Fruit fly (Drosophila melanogaster) whole organism, embryonic: ENCODE data around the gene UQCR-6.4L.

ENCODE experiments used
- Atf-2 ChIP-seq: fragments of 200-800 bp; sonication (Bioruptor generic); optimal IDR thresholded peaks from 2 replicates; lab custom pipeline; 2016; ENCODE audit warnings: missing biosample characterization, missing genetic modification characterization
- Bdp1 ChIP-seq: fragments of 200-800 bp; sonication (Bioruptor generic); optimal IDR thresholded peaks from 3 replicates; lab custom pipeline; 2016; ENCODE audit warnings: missing biosample characterization, missing genetic modification characterization
- Bgb ChIP-seq: fragments of 200-800 bp; sonication (Bioruptor generic); IDR thresholded peaks from 2 replicates; pipeline ENCODE4 v1.3.6; 2022; ENCODE audit warnings: missing biosample characterization, missing genetic modification characterization; ENCODE audit not compliant: partially characterized antibody
- CG11695 ChIP-seq: fragments of 200-800 bp; sonication (Bioruptor generic); IDR thresholded peaks from 3 replicates; pipeline ENCODE4 v1.3.6; 2022; ENCODE audit warnings: missing biosample characterization, missing genetic modification characterization
- CG15514 ChIP-seq: fragments of 200-800 bp; sonication (Bioruptor generic); optimal IDR thresholded peaks from 3 replicates; lab custom pipeline; 2017; ENCODE audit warnings: missing biosample characterization, missing genetic modification characterization, mild to moderate bottlenecking, moderate library complexity, missing genetic modification reagents
- CG15601 ChIP-seq: fragments of 200-800 bp; sonication (Bioruptor generic); optimal IDR thresholded peaks from 3 replicates; lab custom pipeline; 2019; ENCODE audit warnings: missing biosample characterization, mild to moderate bottlenecking, missing genetic modification characterization, moderate library complexity
- CG1647 ChIP-seq: fragments of 200-800 bp; sonication (Bioruptor generic); optimal IDR thresholded peaks from 3 replicates; lab custom pipeline; 2016; ENCODE audit warnings: missing biosample characterization, missing genetic modification characterization
- CG16813 ChIP-seq: fragments of 200-800 bp; sonication (Bioruptor generic); IDR thresholded peaks from 3 replicates; pipeline ENCODE4 v1.3.6; 2022; ENCODE audit warnings: missing biosample characterization, missing genetic modification characterization; ENCODE audit not compliant: partially characterized antibody
- CG17359 ChIP-seq: fragments of 200-800 bp; sonication (Bioruptor generic); optimal IDR thresholded peaks from 3 replicates; lab custom pipeline; 2018; ENCODE audit warnings: missing biosample characterization, mild to moderate bottlenecking, missing genetic modification characterization, moderate library complexity
- CG2116 ChIP-seq: fragments of 200-800 bp; sonication (Bioruptor generic); optimal IDR thresholded peaks from 3 replicates; lab custom pipeline; 2018; ENCODE audit warnings: missing biosample characterization, mild to moderate bottlenecking, missing genetic modification characterization
- CG30020 ChIP-seq: fragments of 200-800 bp; optimal IDR thresholded peaks from 2 replicates; lab custom pipeline; 2019; ENCODE audit warnings: missing biosample characterization, mild to moderate bottlenecking, missing genetic modification characterization, moderate library complexity
- CG3163 ChIP-seq: fragments of 200-800 bp; sonication (Bioruptor generic); optimal IDR thresholded peaks from 3 replicates; lab custom pipeline; 2016; ENCODE audit warnings: missing biosample characterization, missing genetic modification characterization
- CG32532 ChIP-seq: fragments of 200-800 bp; sonication (Bioruptor generic); IDR thresholded peaks from 2 replicates; pipeline ENCODE4 v1.3.6; 2022; ENCODE audit warnings: missing biosample characterization, missing genetic modification characterization
- CG34376 ChIP-seq: fragments of 200-800 bp; sonication (Bioruptor generic); optimal IDR thresholded peaks from 2 replicates; lab custom pipeline; 2018; ENCODE audit warnings: missing biosample characterization, mild to moderate bottlenecking, missing genetic modification characterization
- CG4617 ChIP-seq: fragments of 200-800 bp; sonication (Bioruptor generic); optimal IDR thresholded peaks from 3 replicates; lab custom pipeline; 2016; ENCODE audit warnings: missing biosample characterization, missing genetic modification characterization, borderline replicate concordance
- CG6272 ChIP-seq: fragments of 200-800 bp; sonication (Bioruptor generic); IDR thresholded peaks from 2 replicates; pipeline ENCODE4 v1.3.6; 2022; ENCODE audit warnings: missing biosample characterization, missing genetic modification characterization
- CG6791 ChIP-seq: fragments of 200-800 bp; sonication (Bioruptor generic); IDR thresholded peaks from 3 replicates; pipeline ENCODE4 v1.3.6; 2022; ENCODE audit warnings: missing biosample characterization, missing genetic modification characterization; ENCODE audit not compliant: partially characterized antibody
- CG8089 ChIP-seq: fragments of 200-800 bp; sonication (Bioruptor generic); optimal IDR thresholded peaks from 3 replicates; lab custom pipeline; 2016; ENCODE audit warnings: missing biosample characterization, missing genetic modification characterization
- CG8478 ChIP-seq: fragments of >200 bp; optimal IDR thresholded peaks from 2 replicates; lab custom pipeline; 2018
- CG9727 ChIP-seq: fragments of 200-800 bp; sonication (Bioruptor generic); optimal IDR thresholded peaks from 3 replicates; lab custom pipeline; 2017; ENCODE audit warnings: missing biosample characterization, mild to moderate bottlenecking, missing genetic modification characterization
- Dip2 ChIP-seq: fragments of 200-800 bp; sonication (Bioruptor generic); IDR thresholded peaks from 2 replicates; pipeline ENCODE4 v1.3.6; 2022; ENCODE audit warnings: missing biosample characterization, missing genetic modification characterization
- Elba2 ChIP-seq: fragments of 200-800 bp; sonication (Bioruptor generic); optimal IDR thresholded peaks from 3 replicates; lab custom pipeline; 2016; ENCODE audit warnings: missing biosample characterization, missing genetic modification characterization
- Ets65A ChIP-seq: fragments of 200-800 bp; sonication (Bioruptor generic); peaks from one replicate; lab custom pipeline; 2016; ENCODE audit warnings: missing biosample characterization, missing genetic modification characterization
- Fer2 ChIP-seq: fragments of 200-800 bp; sonication (Bioruptor generic); optimal IDR thresholded peaks from 2 replicates; lab custom pipeline; 2018; ENCODE audit warnings: missing biosample characterization, mild to moderate bottlenecking, missing genetic modification characterization, moderate library complexity
- HLH3B ChIP-seq: fragments of 200-800 bp; sonication (Bioruptor generic); IDR thresholded peaks from 2 replicates; pipeline ENCODE4 v1.3.6; 2022; ENCODE audit warnings: missing biosample characterization, missing genetic modification characterization
- Hey ChIP-seq: fragments of 200-800 bp; sonication (Bioruptor generic); optimal IDR thresholded peaks from 3 replicates; lab custom pipeline; 2018; ENCODE audit warnings: missing biosample characterization, mild to moderate bottlenecking, missing genetic modification characterization
- HmgD ChIP-seq: fragments of 200-800 bp; sonication (Bioruptor generic); optimal IDR thresholded peaks from 3 replicates; lab custom pipeline; 2016; ENCODE audit warnings: missing biosample characterization, missing genetic modification characterization
- MBD-R2 ChIP-seq: fragments of 200-800 bp; sonication (Bioruptor generic); IDR thresholded peaks from 2 replicates; pipeline ENCODE4 v1.3.6; 2022; ENCODE audit warnings: missing biosample characterization, missing genetic modification characterization
- NC2β ChIP-seq: fragments of 200-800 bp; sonication (Bioruptor generic); optimal IDR thresholded peaks from 2 replicates; lab custom pipeline; 2016; ENCODE audit warnings: missing biosample characterization, missing genetic modification characterization
- Neu2 ChIP-seq: fragments of 200-800 bp; sonication (Bioruptor generic); optimal IDR thresholded peaks from 3 replicates; lab custom pipeline; 2016; ENCODE audit warnings: missing biosample characterization, missing genetic modification characterization, borderline replicate concordance
- NfI ChIP-seq: fragments of 200-800 bp; sonication (Bioruptor generic); optimal IDR thresholded peaks from 3 replicates; lab custom pipeline; 2018; ENCODE audit warnings: missing biosample characterization, mild to moderate bottlenecking, missing genetic modification characterization, moderate library complexity
- Pdp1 ChIP-seq, 2 experiments: fragments of 200-800 bp; sonication (Bioruptor generic); optimal IDR thresholded peaks; 3 replicates each; lab custom pipeline; 2016; ENCODE audit warnings: missing biosample characterization in 2 of 2, missing genetic modification characterization in 2 of 2, mild to moderate bottlenecking in 1 of 2, moderate library complexity in 1 of 2
- Scr ChIP-seq: fragments of 200-800 bp; sonication (Bioruptor generic); IDR thresholded peaks from 2 replicates; pipeline ENCODE4 v1.3.6; 2022; ENCODE audit warnings: missing biosample characterization, missing genetic modification characterization; ENCODE audit not compliant: partially characterized antibody
- Ssrp ChIP-seq: fragments of 200-800 bp; sonication (Bioruptor generic); optimal IDR thresholded peaks from 2 replicates; lab custom pipeline; 2018; ENCODE audit warnings: missing biosample characterization, mild to moderate bottlenecking, missing genetic modification characterization, moderate library complexity
- cg ChIP-seq: fragments of 200-800 bp; sonication (Bioruptor generic); optimal IDR thresholded peaks from 3 replicates; lab custom pipeline; 2019; ENCODE audit warnings: missing biosample characterization, mild to moderate bottlenecking, missing genetic modification characterization, moderate library complexity
- crc ChIP-seq: fragments of 200-800 bp; sonication (Bioruptor generic); optimal IDR thresholded peaks from 2 replicates; lab custom pipeline; 2016; ENCODE audit warnings: missing biosample characterization, missing genetic modification characterization
- crol ChIP-seq: fragments of 200-800 bp; sonication (Bioruptor generic); IDR thresholded peaks from 2 replicates; pipeline ENCODE4 v1.3.6; 2022; ENCODE audit warnings: missing biosample characterization, missing genetic modification characterization
- crp ChIP-seq, 2 experiments: fragments of 200-800 bp; sonication (Bioruptor generic); optimal IDR thresholded peaks; 2 replicates in 1 of 2; 3 replicates in 1 of 2; lab custom pipeline; 2017; ENCODE audit warnings: missing biosample characterization in 2 of 2, missing genetic modification characterization in 2 of 2, mild to moderate bottlenecking in 1 of 2, moderate library complexity in 1 of 2
- emc ChIP-seq: fragments of 200-800 bp; sonication (Bioruptor generic); optimal IDR thresholded peaks from 2 replicates; lab custom pipeline; 2016; ENCODE audit warnings: missing biosample characterization, missing genetic modification characterization
- fd64A ChIP-seq: fragments of 200-800 bp; sonication (Bioruptor generic); optimal IDR thresholded peaks from 3 replicates; lab custom pipeline; 2018; ENCODE audit warnings: missing biosample characterization, mild to moderate bottlenecking, missing genetic modification characterization
- gce ChIP-seq: fragments of 200-800 bp; sonication (Bioruptor generic); IDR thresholded peaks from 3 replicates; pipeline ENCODE4 v1.3.6; 2022; ENCODE audit warnings: missing biosample characterization, missing genetic modification characterization
- h ChIP-seq: fragments of >200 bp; optimal IDR thresholded peaks from 2 replicates; lab custom pipeline; 2017
- lbe ChIP-seq: fragments of 200-800 bp; sonication (Bioruptor generic); optimal IDR thresholded peaks from 2 replicates; lab custom pipeline; 2016; ENCODE audit warnings: missing biosample characterization, mild to moderate bottlenecking, missing genetic modification characterization
- nmo ChIP-seq: fragments of 200-800 bp; sonication (Bioruptor generic); optimal IDR thresholded peaks from 2 replicates; lab custom pipeline; 2018; ENCODE audit warnings: missing biosample characterization, mild to moderate bottlenecking, missing genetic modification characterization, moderate library complexity
- nom ChIP-seq: fragments of 200-800 bp; sonication (Bioruptor generic); optimal IDR thresholded peaks from 2 replicates; lab custom pipeline; 2017; ENCODE audit warnings: missing biosample characterization, missing genetic modification characterization, mild to moderate bottlenecking, moderate library complexity, missing genetic modification reagents
- salm ChIP-seq: fragments of 200-800 bp; sonication (Bioruptor generic); optimal IDR thresholded peaks from 2 replicates; lab custom pipeline; 2018; ENCODE audit warnings: missing biosample characterization, mild to moderate bottlenecking, missing genetic modification characterization
- sr ChIP-seq: fragments of 200-800 bp; sonication (Bioruptor generic); IDR thresholded peaks from 3 replicates; pipeline ENCODE4 v1.3.6; 2022; ENCODE audit warnings: missing biosample characterization, missing genetic modification characterization
- stwl ChIP-seq: fragments of 200-800 bp; sonication (Bioruptor generic); optimal IDR thresholded peaks from 3 replicates; lab custom pipeline; 2018; ENCODE audit warnings: missing biosample characterization, mild to moderate bottlenecking, missing genetic modification characterization, moderate library complexity
- toy ChIP-seq: fragments of 200-800 bp; sonication (Bioruptor generic); IDR thresholded peaks from 2 replicates; pipeline ENCODE4 v1.3.6; 2022; ENCODE audit warnings: missing biosample characterization, missing genetic modification characterization
- vvl ChIP-seq: fragments of 200-800 bp; sonication (Bioruptor generic); IDR thresholded peaks from 2 replicates; pipeline ENCODE4 v1.3.6; 2022; ENCODE audit warnings: missing biosample characterization, missing genetic modification characterization
- zfh2 ChIP-seq: fragments of 200-800 bp; sonication (Bioruptor generic); optimal IDR thresholded peaks from 2 replicates; lab custom pipeline; 2016; ENCODE audit warnings: missing biosample characterization, missing genetic modification characterization

Gene UQCR-6.4L

DNA sequence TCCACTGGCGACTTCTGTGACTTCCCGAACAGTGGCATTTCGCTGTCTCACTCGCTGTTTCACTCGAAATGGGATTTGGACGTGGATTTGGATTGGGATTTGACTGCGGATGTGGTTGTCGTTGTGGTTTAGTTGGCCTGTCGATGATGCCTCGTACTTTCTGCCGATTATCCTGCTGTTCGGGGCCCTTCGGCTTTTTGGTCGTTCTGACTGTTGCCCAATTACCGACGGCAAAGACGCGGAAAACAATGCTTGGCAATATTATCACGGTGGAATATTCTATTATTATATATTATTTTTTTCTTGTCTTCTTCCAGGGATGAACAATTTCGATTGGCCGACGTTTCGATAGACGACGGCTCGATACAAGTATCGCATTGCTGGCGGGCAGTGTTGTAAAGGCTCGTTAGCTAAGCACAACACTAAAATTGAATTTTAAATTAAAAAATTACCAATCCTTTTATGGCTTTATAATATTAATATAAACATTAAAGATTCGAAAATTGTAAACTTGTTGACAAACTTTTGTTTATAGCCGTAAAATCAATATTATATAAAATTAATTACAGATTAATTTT, 48.7 kb downstream of the UQCR-6.4L start, which contains the start of gene Mo25 (continued):
- TF ChIP-seq CG1647 (GFP tag; lab: Kevin White, UChicago) (peak; percentile 12), CG9727 (no peak), Hey (no peak), NfI (GFP tag; lab: Kevin White, UChicago) (peak; percentile 46), nmo (peak; percentile 40), CG16813 (GFP tag; lab: Robert Waterston, UW) (peak; percentile 69), salm (no peak), Elba2 (GFP tag; lab: Kevin White, UChicago) (no peak), toy (no peak), CG32532 (GFP tag; lab: Robert Waterston, UW) (peak; percentile 52), CG6272 (GFP tag; lab: Robert Waterston, UW) (peak; percentile 26; the same call in 1 of the 2 replicates), MBD-R2 (GFP tag; lab: Robert Waterston, UW) (peak; percentile 86), cg (GFP tag; lab: Kevin White, UChicago) (no peak), crc (GFP tag; lab: Kevin White, UChicago) (no peak), zfh2 (GFP tag; lab: Kevin White, UChicago) (peak; percentile 35), Dip2 (no peak), h (no peak), vvl (GFP tag; lab: Robert Waterston, UW) (peak; percentile 77), Scr (GFP tag; lab: Robert Waterston, UW) (peak; percentile 72), CG30020 (tag; lab: Kevin White, UChicago) (peak; percentile 52), HLH3B (GFP tag; lab: Robert Waterston, UW) (peak; percentile 32; the same call in 1 of the 2 replicates), HmgD (GFP tag; lab: Kevin White, UChicago) (no peak), CG8089 (GFP tag; lab: Kevin White, UChicago) (no peak), nom (peak; percentile 1), CG11695 (GFP tag; lab: Robert Waterston, UW) (no peak), CG15514 (GFP tag; lab: Kevin White, UChicago) (peak; percentile 65), CG3163 (GFP tag; lab: Kevin White, UChicago) (no peak), gce (GFP tag; lab: Robert Waterston, UW) (no peak), Ssrp (tag; lab: Kevin White, UChicago) (no peak), CG6791 (peak; percentile 76), Bdp1 (GFP tag; lab: Kevin White, UChicago) (peak; percentile 29), crp (GFP tag; optimal IDR thresholded peaks at IDR 0.05; lab: Kevin White, UChicago) (no peak), emc (GFP tag; lab: Kevin White, UChicago) (no peak), Ets65A (GFP tag; lab: Kevin White, UChicago) (peak; percentile 11), Fer2 (tag; lab: Kevin White, UChicago) (peak; percentile 10), Bgb (GFP tag; lab: Robert Waterston, UW) (peak; percentile 83), lbe (GFP tag; lab: Kevin White, UChicago) (peak; percentile 83), Neu2 (GFP tag; lab: Kevin White, UChicago) (no peak), fd64A (GFP tag; lab: Kevin White, UChicago) (no peak), CG2116 (GFP tag; lab: Kevin White, UChicago) (peak; percentile 84), crol (GFP tag; lab: Robert Waterston, UW) (no peak), NC2β (no peak), Atf-2 (no peak), CG8478 (lab: Kevin White, UChicago) (no peak), CG4617 (GFP tag; lab: Kevin White, UChicago) (peak; percentile 75), sr (GFP tag; lab: Robert Waterston, UW) (no peak), CG15601 (tag; lab: Kevin White, UChicago) (peak; percentile 60), stwl (tag; lab: Kevin White, UChicago) (peak; percentile 96), CG17359 (tag; lab: Kevin White, UChicago) (peak; percentile 29), Pdp1 (GFP tag; optimal IDR thresholded peaks at IDR 0.05; lab: Kevin White, UChicago) (peak in 1 of 2 experiments; percentile 41), CG34376 (GFP tag; lab: Kevin White, UChicago) (peak; percentile 18)
